Fruit fly (Drosophila melanogaster) whole organism: ENCODE data around the gene fz.

Experiments
- CG8478 ChIP-seq: fragments of >200 bp; optimal IDR thresholded peaks from 2 replicates; lab custom pipeline; 2018; ENCODE audit warnings: inconsistent platforms
- Dll ChIP-seq: fragments of >200 bp; optimal IDR thresholded peaks from 2 replicates; lab custom pipeline; 2017
- EcR ChIP-seq, 2 experiments: fragments of >200 bp; optimal IDR thresholded peaks; 2 replicates each; lab custom pipeline; 2017; ENCODE audit warnings: missing biosample characterization in 2 of 2, missing genetic modification characterization in 2 of 2, missing genetic modification reagents in 2 of 2
- pan ChIP-seq: fragments of >200 bp; optimal IDR thresholded peaks from 2 replicates; lab custom pipeline; 2017
- psq ChIP-seq: fragments of >200 bp; optimal IDR thresholded peaks from 2 replicates; lab custom pipeline; 2017
- usp ChIP-seq: fragments of >200 bp; optimal IDR thresholded peaks from 2 replicates; lab custom pipeline; 2017; ENCODE audit warnings: missing biosample characterization, missing genetic modification characterization, mixed read lengths

- no peak for TF ChIP-seq pan
- no peak for TF ChIP-seq psq (lab: Kevin White, UChicago)
- no peak for TF ChIP-seq CG8478
- TF ChIP-seq EcR (GFP tag; optimal IDR thresholded peaks at IDR 0.05; lab: Kevin White, UChicago): no peak
- TF ChIP-seq Dll (lab: Kevin White, UChicago): no peak
- TF ChIP-seq usp (GFP tag; lab: Kevin White, UChicago): no peak
These were observed 2.0 kb downstream of the fz start for dm6 chr3L:14276129-14276528.
